Fruit fly (Drosophila melanogaster): ENCODE data around the gene CG10345.

dm6 chr3R:16599647-16600046, 5.0 kb downstream of the CG10345 start:
- TF ChIP-seq Myc (optimal IDR thresholded peaks at IDR 0.05): no peak
- TF ChIP-seq psq (optimal IDR thresholded peaks at IDR 0.05): no peak
- TF ChIP-seq h (optimal IDR thresholded peaks at IDR 0.05): no peak
- TF ChIP-seq ttk (optimal IDR thresholded peaks at IDR 0.05): no peak
